Fruit fly (Drosophila melanogaster) whole organism, prepupa: ENCODE measurements around the gene CG9117.

Source experiments
- CG15336 ChIP-seq: fragments of 200-800 bp; sonication (Bioruptor generic); IDR thresholded peaks from 2 replicates; pipeline ENCODE4 v1.3.6; 2022; ENCODE audit warnings: missing biosample characterization, missing genetic modification characterization
- CG31627 ChIP-seq: fragments of 200-800 bp; sonication (Bioruptor generic); optimal IDR thresholded peaks from 3 replicates; lab custom pipeline; 2016; ENCODE audit warnings: missing biosample characterization, missing genetic modification characterization
- Gug ChIP-seq: fragments of 200-800 bp; sonication (Bioruptor generic); IDR thresholded peaks from 2 replicates; pipeline ENCODE4 v1.3.6; 2022; ENCODE audit warnings: missing biosample characterization, missing genetic modification characterization
- Hr39 ChIP-seq: fragments of 200-800 bp; sonication (Bioruptor generic); optimal IDR thresholded peaks from 2 replicates; lab custom pipeline; 2016; ENCODE audit warnings: missing biosample characterization, missing genetic modification characterization
- OdsH ChIP-seq: fragments of 200-800 bp; sonication (Bioruptor generic); optimal IDR thresholded peaks from 3 replicates; lab custom pipeline; 2016; ENCODE audit warnings: missing biosample characterization, missing genetic modification characterization
- Sox102F ChIP-seq: fragments of 200-800 bp; sonication (Bioruptor generic); optimal IDR thresholded peaks from 2 replicates; lab custom pipeline; 2016; ENCODE audit warnings: missing biosample characterization, mild to moderate bottlenecking, missing genetic modification characterization
- dsx ChIP-seq: fragments of 200-800 bp; optimal IDR thresholded peaks from 3 replicates; lab custom pipeline; 2019; ENCODE audit warnings: missing biosample characterization, mild to moderate bottlenecking, missing genetic modification characterization, moderate library complexity; ENCODE audit not compliant: poor library complexity, severe bottlenecking
- net ChIP-seq: fragments of 200-800 bp; sonication (Bioruptor generic); optimal IDR thresholded peaks from 3 replicates; lab custom pipeline; 2016; ENCODE audit warnings: missing biosample characterization, missing genetic modification characterization

dm6 chr2L:6031838-6032237 lies 5.9 kb downstream of the CG9117 start:
- TF ChIP-seq CG15336 (GFP tag; lab: Robert Waterston, UW) (peak; percentile 49), net (peak; percentile 41), Sox102F (GFP tag; lab: Kevin White, UChicago) (no peak), OdsH (no peak), Gug (peak; percentile 13; the same call in 1 of the 2 replicates), Hr39 (GFP tag; lab: Kevin White, UChicago) (peak; percentile 45), dsx (no peak), CG31627 (GFP tag; lab: Kevin White, UChicago) (peak; percentile 44)
